Fruit fly (Drosophila melanogaster) whole organism, embryonic: Measurements from ENCODE around the gene HemK1.
A peak's percentile ranks its signal among the peaks of the same experiment; 100 is the strongest.

ENCODE experiments used
- ATbp ChIP-seq: fragments of 200-800 bp; sonication (Bioruptor generic); optimal IDR thresholded peaks from 2 replicates; lab custom pipeline; 2017; ENCODE audit warnings: missing biosample characterization, mild to moderate bottlenecking, missing genetic modification characterization, missing genetic modification reagents
- Asciz ChIP-seq: fragments of 200-800 bp; sonication (Bioruptor generic); optimal IDR thresholded peaks from 2 replicates; lab custom pipeline; 2017; ENCODE audit warnings: missing biosample characterization, mild to moderate bottlenecking, missing genetic modification characterization, missing genetic modification reagents
- Bteb2 ChIP-seq: fragments of 200-800 bp; sonication (Bioruptor generic); optimal IDR thresholded peaks from 2 replicates; lab custom pipeline; 2016; ENCODE audit warnings: missing biosample characterization, missing genetic modification characterization
- CG10431 ChIP-seq: fragments of 200-800 bp; sonication (Bioruptor generic); optimal IDR thresholded peaks from 3 replicates; lab custom pipeline; 2018; ENCODE audit warnings: missing biosample characterization, mild to moderate bottlenecking, missing genetic modification characterization
- CG10979 ChIP-seq: fragments of 200-800 bp; sonication (Bioruptor generic); optimal IDR thresholded peaks from 2 replicates; lab custom pipeline; 2018; ENCODE audit warnings: missing biosample characterization, mild to moderate bottlenecking, missing genetic modification characterization, moderate library complexity
- CG11085 ChIP-seq: fragments of 200-800 bp; sonication (Bioruptor generic); IDR thresholded peaks from 2 replicates; pipeline ENCODE4 v1.3.6; 2022; ENCODE audit warnings: missing biosample characterization, missing genetic modification characterization
- CG13624 ChIP-seq: fragments of 200-800 bp; sonication (Bioruptor generic); optimal IDR thresholded peaks from 2 replicates; lab custom pipeline; 2016; ENCODE audit warnings: missing biosample characterization, missing genetic modification characterization
- CG13775 ChIP-seq: fragments of 200-800 bp; sonication (Bioruptor generic); optimal IDR thresholded peaks from 3 replicates; lab custom pipeline; 2017; ENCODE audit warnings: missing biosample characterization, mild to moderate bottlenecking, missing genetic modification characterization
- CG15011 ChIP-seq: fragments of 200-800 bp; sonication (Bioruptor generic); optimal IDR thresholded peaks from 3 replicates; lab custom pipeline; 2018; ENCODE audit warnings: missing biosample characterization, mild to moderate bottlenecking, missing genetic modification characterization
- CG1529 ChIP-seq: fragments of 200-800 bp; sonication (Bioruptor generic); optimal IDR thresholded peaks from 3 replicates; lab custom pipeline; 2018; ENCODE audit warnings: missing biosample characterization, missing genetic modification characterization
- CG17568 ChIP-seq: fragments of 200-800 bp; sonication (Bioruptor generic); optimal IDR thresholded peaks from 2 replicates; lab custom pipeline; 2018; ENCODE audit warnings: missing biosample characterization, mild to moderate bottlenecking, missing genetic modification characterization, moderate library complexity
- CG18262 ChIP-seq: fragments of 200-800 bp; optimal IDR thresholded peaks from 3 replicates; lab custom pipeline; 2019; ENCODE audit warnings: missing biosample characterization, mild to moderate bottlenecking, missing genetic modification characterization, moderate library complexity
- CG3995 ChIP-seq: fragments of 200-800 bp; sonication (Bioruptor generic); optimal IDR thresholded peaks from 3 replicates; lab custom pipeline; 2016; ENCODE audit warnings: missing biosample characterization, missing genetic modification characterization
- CG5245 ChIP-seq: fragments of 200-800 bp; sonication (Bioruptor generic); optimal IDR thresholded peaks from 3 replicates; lab custom pipeline; 2016; ENCODE audit warnings: missing biosample characterization, missing genetic modification characterization
- CG6654 ChIP-seq: fragments of 200-800 bp; sonication (Bioruptor generic); optimal IDR thresholded peaks from 2 replicates; lab custom pipeline; 2017; ENCODE audit warnings: missing biosample characterization, mild to moderate bottlenecking, missing genetic modification characterization
- CG6683 ChIP-seq: fragments of 200-800 bp; sonication (Bioruptor generic); optimal IDR thresholded peaks from 2 replicates; lab custom pipeline; 2017; ENCODE audit warnings: missing biosample characterization, mild to moderate bottlenecking, missing genetic modification characterization, missing genetic modification reagents
- CG6689 ChIP-seq: fragments of 200-800 bp; sonication (Bioruptor generic); IDR thresholded peaks from 2 replicates; pipeline ENCODE4 v1.3.6; 2022; ENCODE audit warnings: missing biosample characterization, missing genetic modification characterization
- CG7745 ChIP-seq: fragments of 200-800 bp; sonication (Bioruptor generic); optimal IDR thresholded peaks from 2 replicates; lab custom pipeline; 2018; ENCODE audit warnings: missing biosample characterization, mild to moderate bottlenecking, missing genetic modification characterization, moderate library complexity
- CG7839 ChIP-seq: fragments of 200-800 bp; sonication (Bioruptor generic); optimal IDR thresholded peaks from 3 replicates; lab custom pipeline; 2018; ENCODE audit warnings: missing biosample characterization, mild to moderate bottlenecking, missing genetic modification characterization, moderate library complexity
- CG8290 ChIP-seq, 3 experiments: fragments of 200-800 bp; sonication (Bioruptor generic); optimal IDR thresholded peaks; 2 replicates each; lab custom pipeline; 2016 to 2019; ENCODE audit warnings: missing biosample characterization in 3 of 3, missing genetic modification characterization in 3 of 3, mild to moderate bottlenecking in 2 of 3, moderate library complexity in 1 of 3
- CG9727 ChIP-seq: fragments of 200-800 bp; sonication (Bioruptor generic); optimal IDR thresholded peaks from 3 replicates; lab custom pipeline; 2017; ENCODE audit warnings: missing biosample characterization, mild to moderate bottlenecking, missing genetic modification characterization
- CHES-1-like ChIP-seq: fragments of 200-800 bp; sonication (Bioruptor generic); optimal IDR thresholded peaks from 2 replicates; lab custom pipeline; 2016; ENCODE audit warnings: missing biosample characterization, missing genetic modification characterization
- D ChIP-seq, 2 experiments: fragments of 200-800 bp in 1 of 2; fragments of >200 bp in 1 of 2; sonication (Bioruptor generic) in 1 of 2; optimal IDR thresholded peaks; 2 replicates in 1 of 2; 3 replicates in 1 of 2; lab custom pipeline; 2017; ENCODE audit warnings: mild to moderate bottlenecking in 1 of 2, missing biosample characterization in 1 of 2, missing genetic modification characterization in 1 of 2, missing genetic modification reagents in 1 of 2
- D19B ChIP-seq: fragments of 200-800 bp; sonication (Bioruptor generic); optimal IDR thresholded peaks from 2 replicates; lab custom pipeline; 2017; ENCODE audit warnings: missing biosample characterization, mild to moderate bottlenecking, missing genetic modification characterization
- Deaf1 ChIP-seq: fragments of 200-800 bp; optimal IDR thresholded peaks from 3 replicates; lab custom pipeline; 2019; ENCODE audit warnings: missing biosample characterization, mild to moderate bottlenecking, missing genetic modification characterization, moderate library complexity
- Dll ChIP-seq: fragments of 200-800 bp; sonication (Bioruptor generic); IDR thresholded peaks from 4 replicates; pipeline ENCODE4 v1.3.6; 2022; ENCODE audit warnings: missing biosample characterization, missing genetic modification characterization; ENCODE audit not compliant: partially characterized antibody
- HLHmδ ChIP-seq: fragments of 200-800 bp; sonication (Bioruptor generic); optimal IDR thresholded peaks from 2 replicates; lab custom pipeline; 2018; ENCODE audit warnings: missing biosample characterization, mild to moderate bottlenecking, missing genetic modification characterization, moderate library complexity
- HmgD ChIP-seq: fragments of 200-800 bp; sonication (Bioruptor generic); optimal IDR thresholded peaks from 3 replicates; lab custom pipeline; 2016; ENCODE audit warnings: missing biosample characterization, missing genetic modification characterization
- Hr39 ChIP-seq: fragments of >200 bp; optimal IDR thresholded peaks from 2 replicates; lab custom pipeline; 2017
- Hr78 ChIP-seq, 2 experiments: fragments of 200-800 bp in 1 of 2; fragments of >200 bp in 1 of 2; sonication (Bioruptor generic) in 1 of 2; optimal IDR thresholded peaks; 2 replicates each; lab custom pipeline; 2017 to 2019; ENCODE audit warnings: missing biosample characterization in 2 of 2, missing genetic modification characterization in 2 of 2, mild to moderate bottlenecking in 1 of 2, moderate library complexity in 1 of 2
- Jarid2 ChIP-seq: fragments of 200-800 bp; sonication (Bioruptor generic); optimal IDR thresholded peaks from 3 replicates; lab custom pipeline; 2017; ENCODE audit warnings: mild to moderate bottlenecking, missing biosample characterization, missing genetic modification reagents, missing genetic modification characterization
- Lhr ChIP-seq: fragments of 200-800 bp; sonication (Bioruptor generic); optimal IDR thresholded peaks from 3 replicates; lab custom pipeline; 2017; ENCODE audit warnings: mild to moderate bottlenecking, missing biosample characterization, missing genetic modification reagents, missing genetic modification characterization
- Opbp ChIP-seq: fragments of 200-800 bp; sonication (Bioruptor generic); IDR thresholded peaks from 3 replicates; pipeline ENCODE4 v1.3.6; 2022; ENCODE audit warnings: missing biosample characterization, missing genetic modification characterization; ENCODE audit not compliant: partially characterized antibody
- Sox102F ChIP-seq: fragments of 200-800 bp; sonication (Bioruptor generic); optimal IDR thresholded peaks from 2 replicates; lab custom pipeline; 2018; ENCODE audit warnings: missing biosample characterization, mild to moderate bottlenecking, missing genetic modification characterization, moderate library complexity
- Stat92E ChIP-seq, 3 experiments: fragments of >200 bp in 2 of 3; fragments of 200-800 bp in 1 of 3; sonication (Bioruptor generic) in 1 of 3; optimal IDR thresholded peaks; 2 replicates each; lab custom pipeline; 2017 to 2019; ENCODE audit warnings: missing biosample characterization in 3 of 3, missing genetic modification characterization in 3 of 3, mild to moderate bottlenecking in 1 of 3, moderate library complexity in 1 of 3
- YL-1 ChIP-seq: fragments of 200-800 bp; sonication (Bioruptor generic); optimal IDR thresholded peaks from 3 replicates; lab custom pipeline; 2017; ENCODE audit warnings: missing biosample characterization, mild to moderate bottlenecking, missing genetic modification characterization
- danr ChIP-seq: fragments of 200-800 bp; sonication (Bioruptor generic); IDR thresholded peaks from 2 replicates; pipeline ENCODE4 v1.3.6; 2022; ENCODE audit warnings: missing biosample characterization, missing genetic modification characterization
- disco-r ChIP-seq: fragments of 200-800 bp; sonication (Bioruptor generic); optimal IDR thresholded peaks from 2 replicates; lab custom pipeline; 2016; ENCODE audit warnings: missing biosample characterization, missing genetic modification characterization
- eve ChIP-seq, 2 experiments: fragments of >200 bp; optimal IDR thresholded peaks; 2 replicates each; lab custom pipeline; 2017; ENCODE audit warnings: missing biosample characterization in 2 of 2, missing genetic modification characterization in 2 of 2
- fd3F ChIP-seq: fragments of 200-800 bp; sonication (Bioruptor generic); optimal IDR thresholded peaks from 2 replicates; lab custom pipeline; 2018; ENCODE audit warnings: missing biosample characterization, mild to moderate bottlenecking, missing genetic modification characterization, moderate library complexity
- gt ChIP-seq: fragments of 200-800 bp; sonication (Bioruptor generic); IDR thresholded peaks from 2 replicates; pipeline ENCODE4 v1.3.6; 2022; ENCODE audit warnings: missing biosample characterization, missing genetic modification characterization
- inv ChIP-seq: fragments of 200-800 bp; sonication (Bioruptor generic); IDR thresholded peaks from 2 replicates; pipeline ENCODE4 v1.3.6; 2022; ENCODE audit warnings: missing biosample characterization, missing genetic modification characterization; ENCODE audit not compliant: partially characterized antibody
- mirr ChIP-seq: fragments of 200-800 bp; sonication (Bioruptor generic); optimal IDR thresholded peaks from 3 replicates; lab custom pipeline; 2018; ENCODE audit warnings: missing biosample characterization, mild to moderate bottlenecking, missing genetic modification characterization
- pros ChIP-seq: fragments of 200-800 bp; sonication (Bioruptor generic); optimal IDR thresholded peaks from 3 replicates; lab custom pipeline; 2019; ENCODE audit warnings: missing biosample characterization, mild to moderate bottlenecking, missing genetic modification characterization, moderate library complexity
- run ChIP-seq: fragments of 200-800 bp; sonication (Bioruptor generic); optimal IDR thresholded peaks from 3 replicates; lab custom pipeline; 2018; ENCODE audit warnings: missing biosample characterization, mild to moderate bottlenecking, missing genetic modification characterization
- sd ChIP-seq: fragments of 200-800 bp; sonication (Bioruptor generic); optimal IDR thresholded peaks from 3 replicates; lab custom pipeline; 2018; ENCODE audit warnings: missing biosample characterization, mild to moderate bottlenecking, missing genetic modification characterization, moderate library complexity
- wek ChIP-seq: fragments of 200-800 bp; sonication (Bioruptor generic); optimal IDR thresholded peaks from 3 replicates; lab custom pipeline; 2018; ENCODE audit warnings: missing biosample characterization, mild to moderate bottlenecking, missing genetic modification characterization, moderate library complexity
- zen ChIP-seq: fragments of 200-800 bp; sonication (Bioruptor generic); optimal IDR thresholded peaks from 3 replicates; lab custom pipeline; 2018; ENCODE audit warnings: missing biosample characterization, mild to moderate bottlenecking, missing genetic modification characterization, moderate library complexity

The HemK1 gene

DNA sequence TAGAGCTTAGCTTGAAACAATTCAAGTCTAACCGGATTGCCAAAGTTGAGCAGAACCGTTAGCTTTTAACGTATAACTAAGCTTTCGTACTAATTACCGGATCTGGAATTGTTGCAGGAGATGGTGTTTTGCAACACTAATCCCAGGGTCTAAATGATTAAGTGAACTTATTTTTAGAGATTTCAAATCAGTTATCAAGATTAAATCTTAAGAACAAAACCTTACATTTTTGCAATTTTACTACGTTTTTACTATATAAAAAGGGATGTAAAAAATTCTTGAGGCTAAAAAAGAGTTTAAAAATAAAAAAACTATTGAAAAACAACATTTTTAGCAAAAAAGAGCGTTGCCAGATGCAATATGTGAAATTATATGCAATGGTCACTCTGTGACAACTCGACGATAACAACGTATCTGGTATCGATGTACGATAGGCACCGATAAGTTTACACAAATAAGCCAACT, 21.2 kb upstream of the HemK1 start, which contains the start of the genes KFase and epsilonCOP (continued):
- TF ChIP-seq YL-1 (GFP tag; lab: Kevin White, UChicago), result peak; percentile 71
- TF ChIP-seq CG7745, result peak; percentile 95
- no peak for TF ChIP-seq run (tag; lab: Kevin White, UChicago)
- peak; percentile 83 for TF ChIP-seq Lhr
- TF ChIP-seq fd3F, result peak; percentile 13
- peak; percentile 71 for TF ChIP-seq CG9727
- no peak for TF ChIP-seq danr (GFP tag; lab: Robert Waterston, UW)
- no peak for TF ChIP-seq eve (GFP tag; optimal IDR thresholded peaks at IDR 0.05; lab: Kevin White, UChicago)
- no peak for TF ChIP-seq Hr39 (lab: Kevin White, UChicago)
- TF ChIP-seq zen, result peak; percentile 86
- TF ChIP-seq wek (GFP tag; lab: Kevin White, UChicago), result no peak
- no peak for TF ChIP-seq Jarid2 (GFP tag; lab: Kevin White, UChicago)
- TF ChIP-seq Stat92E (GFP tag; optimal IDR thresholded peaks at IDR 0.05; lab: Kevin White, UChicago), result no peak
- TF ChIP-seq D (optimal IDR thresholded peaks at IDR 0.05; lab: Kevin White, UChicago), result no peak
- TF ChIP-seq D (GFP tag; optimal IDR thresholded peaks at IDR 0.05; lab: Kevin White, UChicago), result no peak
- TF ChIP-seq Asciz, result peak; percentile 10
- TF ChIP-seq CG13775 (GFP tag; lab: Kevin White, UChicago), result peak; percentile 69
- peak; percentile 33 for TF ChIP-seq Deaf1
- TF ChIP-seq CG6689 (GFP tag; lab: Robert Waterston, UW), result no peak
- peak; percentile 73 for TF ChIP-seq CG13624 (GFP tag; lab: Kevin White, UChicago)
- no peak for TF ChIP-seq pros (GFP tag; lab: Kevin White, UChicago)
- TF ChIP-seq CG8290 (GFP tag; optimal IDR thresholded peaks at IDR 0.05; lab: Kevin White, UChicago), result peak; percentile 95
- peak; percentile 68 to 92 for TF ChIP-seq CG8290 (tag; optimal IDR thresholded peaks at IDR 0.05; lab: Kevin White, UChicago)
- TF ChIP-seq CG11085 (GFP tag; lab: Robert Waterston, UW), result 0 out of 2 replicates have a peak, but pooled peaks have one; percentile 6
- peak; percentile 47 for TF ChIP-seq CG6683
- TF ChIP-seq Hr78 (GFP tag; optimal IDR thresholded peaks at IDR 0.05; lab: Kevin White, UChicago), result no peak
- TF ChIP-seq disco-r (GFP tag; lab: Kevin White, UChicago), result peak; percentile 48
- peak; percentile 43 for TF ChIP-seq Sox102F
- peak; percentile 53 for TF ChIP-seq CG3995 (GFP tag; lab: Kevin White, UChicago)
- peak; percentile 5 for TF ChIP-seq D19B (GFP tag; lab: Kevin White, UChicago)
- TF ChIP-seq HmgD (GFP tag; lab: Kevin White, UChicago), result no peak
- TF ChIP-seq Bteb2 (GFP tag; lab: Kevin White, UChicago), result peak; percentile 76
- no peak for TF ChIP-seq gt (GFP tag; lab: Robert Waterston, UW)
- peak; percentile 52 for TF ChIP-seq CG10431
- TF ChIP-seq mirr, result peak; percentile 21
- TF ChIP-seq CG5245 (GFP tag; lab: Kevin White, UChicago), result peak; percentile 38
- peak; percentile 65 for TF ChIP-seq CG18262 (tag; lab: Kevin White, UChicago)
- TF ChIP-seq Opbp, result peak; percentile 75; the same call in 2 of the 3 replicates
- TF ChIP-seq CG6654 (GFP tag; lab: Kevin White, UChicago), result no peak
- no peak for TF ChIP-seq CG17568 (GFP tag; lab: Kevin White, UChicago)
- TF ChIP-seq CG1529 (GFP tag; lab: Kevin White, UChicago), result no peak
- no peak for TF ChIP-seq HLHmδ (GFP tag; lab: Kevin White, UChicago)
- TF ChIP-seq Dll, result peak; percentile 76; the same call in 3 of the 4 replicates
- TF ChIP-seq sd, result peak; percentile 63
- TF ChIP-seq inv, result peak; percentile 61
- TF ChIP-seq ATbp, result no peak
- peak; percentile 62 for TF ChIP-seq CHES-1-like
- TF ChIP-seq CG10979, result peak; percentile 31
- peak; percentile 45 for TF ChIP-seq CG7839 (tag; lab: Kevin White, UChicago)
- TF ChIP-seq CG15011 (GFP tag; lab: Kevin White, UChicago), result peak; percentile 45
